Worm (Caenorhabditis elegans): Measurements from ENCODE around the gene nhr-118.

DNA sequence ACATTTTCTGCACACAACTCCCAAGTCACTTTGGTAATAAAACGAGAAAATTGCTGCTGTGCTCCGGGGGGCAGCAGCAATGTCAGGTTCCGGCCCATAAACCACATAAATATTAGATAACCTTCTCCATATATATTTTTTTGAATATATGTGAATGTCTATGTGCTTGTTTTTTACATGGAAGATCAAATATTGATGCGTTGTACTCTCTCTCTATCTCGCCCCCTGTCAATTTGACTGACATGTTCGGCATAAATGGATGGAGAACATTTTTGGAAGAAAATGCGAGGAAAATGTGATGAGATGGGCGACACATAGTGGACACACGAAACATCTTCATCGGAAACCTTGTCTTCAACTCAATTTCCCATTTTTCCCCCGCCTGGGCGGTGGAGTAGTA is 47.6 kb upstream of the nhr-118 start:
- no peak for TF ChIP-seq lin-13 (tag; optimal IDR thresholded peaks at IDR 0.05)
- no peak for TF ChIP-seq lsy-2 (tag; optimal IDR thresholded peaks at IDR 0.05)
- TF ChIP-seq sem-2 (GFP tag; optimal IDR thresholded peaks at IDR 0.05), result no peak
- TF ChIP-seq elt-3 (tag; optimal IDR thresholded peaks at IDR 0.05), result no peak
- TF ChIP-seq blmp-1 (tag; optimal IDR thresholded peaks at IDR 0.05), result no peak
- TF ChIP-seq ces-1 (GFP tag; optimal IDR thresholded peaks at IDR 0.05), result no peak
- TF ChIP-seq ztf-11 (tag; optimal IDR thresholded peaks at IDR 0.05), result no peak
- TF ChIP-seq snpc-4 (tag; optimal IDR thresholded peaks at IDR 0.05), result no peak
- no peak for TF ChIP-seq elt-1 (tag; optimal IDR thresholded peaks at IDR 0.05; ENCODE audit: borderline replicate concordance, insufficient read depth)
- no peak for TF ChIP-seq cnd-1 (tag; optimal IDR thresholded peaks at IDR 0.05)

All from whole organism, mixed stage, embryonic.